Fruit fly (Drosophila melanogaster): ENCODE measurements around the gene IFT57.

IFT57 gene

dm6 chr2L:3569892-3570291, 39.3 kb downstream of the IFT57 start (continued):
- no peak for TF ChIP-seq ham (GFP tag; IDR thresholded peaks at IDR 0.05)
- peak; percentile 32; the same call in 1 of the 2 replicates for TF ChIP-seq ara (GFP tag; IDR thresholded peaks at IDR 0.05)
- no peak for TF ChIP-seq Aef1 (GFP tag; IDR thresholded peaks at IDR 0.05)
- TF ChIP-seq CG11085 (GFP tag; IDR thresholded peaks at IDR 0.05), result no peak
- TF ChIP-seq Hand (GFP tag; optimal IDR thresholded peaks at IDR 0.05), result no peak
- TF ChIP-seq dimm (GFP tag; IDR thresholded peaks at IDR 0.05), result no peak
- TF ChIP-seq CG8388 (GFP tag; optimal IDR thresholded peaks at IDR 0.05), result no peak
- no peak for TF ChIP-seq CG7786 (GFP tag; optimal IDR thresholded peaks at IDR 0.05)
- TF ChIP-seq CHES-1-like (GFP tag; optimal IDR thresholded peaks at IDR 0.05), result no peak
- no peak for TF ChIP-seq CG14860 (GFP tag; IDR thresholded peaks at IDR 0.05; ENCODE audit: partially characterized antibody)
- TF ChIP-seq CG5245 (GFP tag; optimal IDR thresholded peaks at IDR 0.05), result no peak
- TF ChIP-seq CG7556 (GFP tag; optimal IDR thresholded peaks at IDR 0.05), result peak; percentile 7
- no peak for TF ChIP-seq crol (GFP tag; IDR thresholded peaks at IDR 0.05)
- 0 out of 2 replicates have a peak, but pooled peaks have one; percentile 7 for TF ChIP-seq CG14667 (GFP tag; IDR thresholded peaks at IDR 0.05)
- no peak for TF ChIP-seq zf30C (GFP tag; optimal IDR thresholded peaks at IDR 0.05)
- no peak for TF ChIP-seq CG12071 (GFP tag; optimal IDR thresholded peaks at IDR 0.05)
- TF ChIP-seq CG9932 (GFP tag; IDR thresholded peaks at IDR 0.05), result peak; percentile 54
- TF ChIP-seq pfk (GFP tag; optimal IDR thresholded peaks at IDR 0.05), result no peak
- TF ChIP-seq wek (GFP tag; optimal IDR thresholded peaks at IDR 0.05), result no peak
- TF ChIP-seq bab2 (GFP tag; optimal IDR thresholded peaks at IDR 0.05), result no peak
- no peak for TF ChIP-seq CG2129 (GFP tag; IDR thresholded peaks at IDR 0.05; ENCODE audit: partially characterized antibody)
- TF ChIP-seq CG10979 (tag; optimal IDR thresholded peaks at IDR 0.05), result peak; percentile 67
- TF ChIP-seq Hr51 (GFP tag; optimal IDR thresholded peaks at IDR 0.05), result peak in 1 of 2 experiments; percentile 53
- TF ChIP-seq HmgD (GFP tag; optimal IDR thresholded peaks at IDR 0.05), result no peak
- TF ChIP-seq Dip3 (GFP tag; optimal IDR thresholded peaks at IDR 0.05), result no peak
- no peak for TF ChIP-seq CG10321 (GFP tag; IDR thresholded peaks at IDR 0.05)
- peak; percentile 2 for TF ChIP-seq CG10654 (GFP tag; optimal IDR thresholded peaks at IDR 0.05)
- no peak for TF ChIP-seq gcm2 (GFP tag; optimal IDR thresholded peaks at IDR 0.05)
- TF ChIP-seq br (optimal IDR thresholded peaks at IDR 0.05), result no peak
- TF ChIP-seq ab (GFP tag; optimal IDR thresholded peaks at IDR 0.05), result no peak
- no peak for TF ChIP-seq yki (optimal IDR thresholded peaks at IDR 0.05)
- peak; percentile 16 to 26 for TF ChIP-seq dpn (GFP tag; optimal IDR thresholded peaks at IDR 0.05)
- TF ChIP-seq CG31388 (GFP tag; optimal IDR thresholded peaks at IDR 0.05), result no peak
- no peak for TF ChIP-seq Sry-β (GFP tag; optimal IDR thresholded peaks at IDR 0.05)
- peak; percentile 32 for TF ChIP-seq odd (GFP tag; optimal IDR thresholded peaks at IDR 0.05)
- TF ChIP-seq tin (GFP tag; optimal IDR thresholded peaks at IDR 0.05), result peak; percentile 36
- no peak for TF ChIP-seq Asciz (GFP tag; optimal IDR thresholded peaks at IDR 0.05)
- no peak for TF ChIP-seq ato (GFP tag; IDR thresholded peaks at IDR 0.05; ENCODE audit: partially characterized antibody)
- no peak for TF ChIP-seq CG3281 (GFP tag; optimal IDR thresholded peaks at IDR 0.05)
- TF ChIP-seq CG8478 (optimal IDR thresholded peaks at IDR 0.05), result no peak
- TF ChIP-seq C15 (GFP tag; IDR thresholded peaks at IDR 0.05), result no peak
- no peak for TF ChIP-seq exex (tag; optimal IDR thresholded peaks at IDR 0.05)
- no peak for TF ChIP-seq Hey (tag; optimal IDR thresholded peaks at IDR 0.05)
- TF ChIP-seq Tbp (GFP tag; optimal IDR thresholded peaks at IDR 0.05), result no peak
- no peak for TF ChIP-seq luna (GFP tag; optimal IDR thresholded peaks at IDR 0.05)
- no peak for TF ChIP-seq amos (GFP tag; IDR thresholded peaks at IDR 0.05; ENCODE audit: partially characterized antibody)
- no peak for TF ChIP-seq Ssrp (tag; optimal IDR thresholded peaks at IDR 0.05)
- TF ChIP-seq Pdp1 (GFP tag; optimal IDR thresholded peaks at IDR 0.05), result no peak
- no peak for TF ChIP-seq CG15073 (GFP tag; optimal IDR thresholded peaks at IDR 0.05)
- no peak for TF ChIP-seq mirr (GFP tag; optimal IDR thresholded peaks at IDR 0.05)
- no peak for TF ChIP-seq D19A (tag; optimal IDR thresholded peaks at IDR 0.05)
- TF ChIP-seq CG16779 (GFP tag; IDR thresholded peaks at IDR 0.05), result no peak
- TF ChIP-seq H2.0 (GFP tag; IDR thresholded peaks at IDR 0.05), result no peak
